Fruit fly (Drosophila melanogaster): ENCODE results near the gene CG5087.

- TF ChIP-seq CG4496 (GFP tag; IDR thresholded peaks at IDR 0.05) (no peak), CG17806 (tag; optimal IDR thresholded peaks at IDR 0.05) (no peak), EcR (GFP tag; optimal IDR thresholded peaks at IDR 0.05) (no peak), rn (GFP tag; IDR thresholded peaks at IDR 0.05) (no peak), D1 (tag; optimal IDR thresholded peaks at IDR 0.05) (no peak), fd96Ca (GFP tag; IDR thresholded peaks at IDR 0.05) (no peak), Snoo (tag; optimal IDR thresholded peaks at IDR 0.05) (no peak)
These were observed 43.9 kb upstream of the CG5087 start, which contains the start of the genes CG43783 and orb2 for dm6 chr3L:8953962-8954647.

Measured in whole organism, pupa.